Fruit fly (Drosophila melanogaster) whole organism, embryonic: ENCODE data around the gene CAH7.
A peak's percentile ranks its signal among the peaks of the same experiment; 100 is the strongest.

Experiments used
- Asciz ChIP-seq: fragments of 200-800 bp; sonication (Bioruptor generic); optimal IDR thresholded peaks from 2 replicates; lab custom pipeline; 2017; ENCODE audit warnings: missing biosample characterization, mild to moderate bottlenecking, missing genetic modification characterization, missing genetic modification reagents
- BtbVII ChIP-seq: fragments of 200-800 bp; sonication (Bioruptor generic); optimal IDR thresholded peaks from 3 replicates; lab custom pipeline; 2017; ENCODE audit warnings: missing biosample characterization, mild to moderate bottlenecking, missing genetic modification characterization
- CG10274 ChIP-seq: fragments of 200-800 bp; sonication (Bioruptor generic); optimal IDR thresholded peaks from 3 replicates; lab custom pipeline; 2017; ENCODE audit warnings: missing biosample characterization, mild to moderate bottlenecking, missing genetic modification characterization
- CG10366 ChIP-seq: fragments of 200-800 bp; sonication (Bioruptor generic); IDR thresholded peaks from 2 replicates; pipeline ENCODE4 v1.3.6; 2022; ENCODE audit warnings: missing biosample characterization, missing genetic modification characterization
- CG10543 ChIP-seq: fragments of 200-800 bp; sonication (Bioruptor generic); optimal IDR thresholded peaks from 3 replicates; lab custom pipeline; 2017; ENCODE audit warnings: missing biosample characterization, mild to moderate bottlenecking, missing genetic modification characterization, moderate library complexity
- CG10654 ChIP-seq: fragments of 200-800 bp; sonication (Bioruptor generic); optimal IDR thresholded peaks from 2 replicates; lab custom pipeline; 2016; ENCODE audit warnings: missing biosample characterization, missing genetic modification characterization
- CG10979 ChIP-seq: fragments of 200-800 bp; sonication (Bioruptor generic); optimal IDR thresholded peaks from 2 replicates; lab custom pipeline; 2018; ENCODE audit warnings: missing biosample characterization, mild to moderate bottlenecking, missing genetic modification characterization, moderate library complexity
- CG11504 ChIP-seq: fragments of 200-800 bp; sonication (Bioruptor generic); optimal IDR thresholded peaks from 3 replicates; lab custom pipeline; 2019; ENCODE audit warnings: missing biosample characterization, mild to moderate bottlenecking, missing genetic modification characterization, moderate library complexity
- CG12236 ChIP-seq: fragments of 200-800 bp; sonication (Bioruptor generic); optimal IDR thresholded peaks from 2 replicates; lab custom pipeline; 2016; ENCODE audit warnings: missing biosample characterization, missing genetic modification characterization
- CG12299 ChIP-seq: fragments of 200-800 bp; sonication (Bioruptor generic); optimal IDR thresholded peaks from 2 replicates; lab custom pipeline; 2018; ENCODE audit warnings: missing biosample characterization, mild to moderate bottlenecking, missing genetic modification characterization
- CG13775 ChIP-seq: fragments of 200-800 bp; sonication (Bioruptor generic); optimal IDR thresholded peaks from 3 replicates; lab custom pipeline; 2017; ENCODE audit warnings: missing biosample characterization, mild to moderate bottlenecking, missing genetic modification characterization
- CG13894 ChIP-seq: fragments of 200-800 bp; sonication (Bioruptor generic); optimal IDR thresholded peaks from 3 replicates; lab custom pipeline; 2018; ENCODE audit warnings: missing biosample characterization, mild to moderate bottlenecking, missing genetic modification characterization, moderate library complexity
- CG15011 ChIP-seq: fragments of 200-800 bp; sonication (Bioruptor generic); optimal IDR thresholded peaks from 3 replicates; lab custom pipeline; 2018; ENCODE audit warnings: missing biosample characterization, mild to moderate bottlenecking, missing genetic modification characterization
- CG17385 ChIP-seq: fragments of 200-800 bp; sonication (Bioruptor generic); optimal IDR thresholded peaks from 3 replicates; lab custom pipeline; 2018; ENCODE audit warnings: missing biosample characterization, mild to moderate bottlenecking, missing genetic modification characterization
- CG17829 ChIP-seq: fragments of 200-800 bp; optimal IDR thresholded peaks from 2 replicates; lab custom pipeline; 2019; ENCODE audit warnings: missing biosample characterization, mild to moderate bottlenecking, missing genetic modification characterization, moderate library complexity
- CG17912 ChIP-seq: fragments of 200-800 bp; sonication (Bioruptor generic); optimal IDR thresholded peaks from 2 replicates; lab custom pipeline; 2018; ENCODE audit warnings: missing biosample characterization, mild to moderate bottlenecking, missing genetic modification characterization
- CG18764 ChIP-seq: fragments of 200-800 bp; sonication (Bioruptor generic); optimal IDR thresholded peaks from 3 replicates; lab custom pipeline; 2016; ENCODE audit warnings: missing biosample characterization, missing genetic modification characterization
- CG30403 ChIP-seq: fragments of 200-800 bp; sonication (Bioruptor generic); optimal IDR thresholded peaks from 3 replicates; lab custom pipeline; 2016; ENCODE audit warnings: missing biosample characterization, missing genetic modification characterization
- CG6175 ChIP-seq: fragments of 200-800 bp; sonication (Bioruptor generic); IDR thresholded peaks from 3 replicates; pipeline ENCODE4 v1.3.6; 2022; ENCODE audit warnings: missing biosample characterization, missing genetic modification characterization
- CG6254 ChIP-seq: fragments of 200-800 bp; sonication (Bioruptor generic); optimal IDR thresholded peaks from 3 replicates; lab custom pipeline; 2017; ENCODE audit warnings: mild to moderate bottlenecking, missing biosample characterization, missing genetic modification reagents, missing genetic modification characterization
- CG6683 ChIP-seq: fragments of 200-800 bp; sonication (Bioruptor generic); optimal IDR thresholded peaks from 2 replicates; lab custom pipeline; 2017; ENCODE audit warnings: missing biosample characterization, mild to moderate bottlenecking, missing genetic modification characterization, missing genetic modification reagents
- CG7839 ChIP-seq: fragments of 200-800 bp; sonication (Bioruptor generic); optimal IDR thresholded peaks from 3 replicates; lab custom pipeline; 2018; ENCODE audit warnings: missing biosample characterization, mild to moderate bottlenecking, missing genetic modification characterization, moderate library complexity
- CG8281 ChIP-seq: fragments of 200-800 bp; sonication (Bioruptor generic); optimal IDR thresholded peaks from 2 replicates; lab custom pipeline; 2018; ENCODE audit warnings: missing biosample characterization, mild to moderate bottlenecking, missing genetic modification characterization, moderate library complexity
- CoRest ChIP-seq: fragments of 200-800 bp; sonication (Bioruptor generic); optimal IDR thresholded peaks from 3 replicates; lab custom pipeline; 2018; ENCODE audit warnings: missing biosample characterization, mild to moderate bottlenecking, missing genetic modification characterization, moderate library complexity
- Dek ChIP-seq: fragments of 200-800 bp; sonication (Bioruptor generic); optimal IDR thresholded peaks from 3 replicates; lab custom pipeline; 2019; ENCODE audit warnings: missing biosample characterization, mild to moderate bottlenecking, missing genetic modification characterization, moderate library complexity
- Eip74EF ChIP-seq, 2 experiments: fragments of 200-800 bp in 1 of 2; fragments of >200 bp in 1 of 2; sonication (Bioruptor generic) in 1 of 2; optimal IDR thresholded peaks; 2 replicates each; lab custom pipeline; 2017 to 2019; ENCODE audit warnings: missing biosample characterization in 2 of 2, missing genetic modification characterization in 2 of 2, mild to moderate bottlenecking in 1 of 2, moderate library complexity in 1 of 2
- Fer3 ChIP-seq: fragments of 200-800 bp; sonication (Bioruptor generic); optimal IDR thresholded peaks from 2 replicates; lab custom pipeline; 2018; ENCODE audit warnings: missing biosample characterization, mild to moderate bottlenecking, missing genetic modification characterization, moderate library complexity
- Gsc ChIP-seq: fragments of 200-800 bp; sonication (Bioruptor generic); IDR thresholded peaks from 2 replicates; pipeline ENCODE4 v1.3.6; 2022; ENCODE audit warnings: missing biosample characterization, missing genetic modification characterization
- H15 ChIP-seq: fragments of 200-800 bp; sonication (Bioruptor generic); IDR thresholded peaks from 3 replicates; pipeline ENCODE4 v1.3.6; 2022; ENCODE audit warnings: missing biosample characterization, missing genetic modification characterization
- Med ChIP-seq: fragments of 200-800 bp; sonication (Bioruptor generic); peaks from one replicate; lab custom pipeline; 2016; ENCODE audit warnings: missing biosample characterization, missing genetic modification characterization, mild to moderate bottlenecking, inconsistent platforms, moderate library complexity
- NK7.1 ChIP-seq: fragments of 200-800 bp; sonication (Bioruptor generic); optimal IDR thresholded peaks from 3 replicates; lab custom pipeline; 2016; ENCODE audit warnings: missing biosample characterization, missing genetic modification characterization
- NfI ChIP-seq: fragments of 200-800 bp; sonication (Bioruptor generic); optimal IDR thresholded peaks from 3 replicates; lab custom pipeline; 2018; ENCODE audit warnings: missing biosample characterization, mild to moderate bottlenecking, missing genetic modification characterization, moderate library complexity
- Rx ChIP-seq: fragments of 200-800 bp; sonication (Bioruptor generic); IDR thresholded peaks from 2 replicates; pipeline ENCODE4 v1.3.6; 2022; ENCODE audit warnings: missing biosample characterization, missing genetic modification characterization
- Sox102F ChIP-seq: fragments of 200-800 bp; sonication (Bioruptor generic); optimal IDR thresholded peaks from 2 replicates; lab custom pipeline; 2018; ENCODE audit warnings: missing biosample characterization, mild to moderate bottlenecking, missing genetic modification characterization, moderate library complexity
- Sry-β ChIP-seq: fragments of 200-800 bp; sonication (Bioruptor generic); optimal IDR thresholded peaks from 2 replicates; lab custom pipeline; 2018; ENCODE audit warnings: missing biosample characterization, mild to moderate bottlenecking, missing genetic modification characterization, moderate library complexity
- Xbp1 ChIP-seq: fragments of 200-800 bp; sonication (Bioruptor generic); optimal IDR thresholded peaks from 3 replicates; lab custom pipeline; 2016; ENCODE audit warnings: missing biosample characterization, mild to moderate bottlenecking, missing genetic modification characterization
- ash1 ChIP-seq: fragments of 200-800 bp; sonication (Bioruptor generic); optimal IDR thresholded peaks from 2 replicates; lab custom pipeline; 2018; ENCODE audit warnings: missing biosample characterization, mild to moderate bottlenecking, missing genetic modification characterization
- chif ChIP-seq, 2 experiments: fragments of 200-800 bp; sonication (Bioruptor generic); optimal IDR thresholded peaks; 3 replicates each; lab custom pipeline; 2016; ENCODE audit warnings: missing biosample characterization in 2 of 2, missing genetic modification characterization in 2 of 2
- gsb ChIP-seq: fragments of 200-800 bp; sonication (Bioruptor generic); IDR thresholded peaks from 2 replicates; pipeline ENCODE4 v1.3.6; 2022; ENCODE audit warnings: missing biosample characterization, missing genetic modification characterization
- insv ChIP-seq, 2 experiments: fragments of 200-800 bp; sonication (Bioruptor generic); optimal IDR thresholded peaks; 3 replicates each; lab custom pipeline; 2016 to 2018; ENCODE audit warnings: missing biosample characterization in 2 of 2, missing genetic modification characterization in 2 of 2
- lmd ChIP-seq: fragments of 200-800 bp; sonication (Bioruptor generic); IDR thresholded peaks from 2 replicates; pipeline ENCODE4 v1.3.6; 2022; ENCODE audit warnings: missing biosample characterization, missing genetic modification characterization
- nmo ChIP-seq: fragments of 200-800 bp; sonication (Bioruptor generic); optimal IDR thresholded peaks from 2 replicates; lab custom pipeline; 2018; ENCODE audit warnings: missing biosample characterization, mild to moderate bottlenecking, missing genetic modification characterization, moderate library complexity
- pan ChIP-seq, 4 experiments: fragments of >200 bp in 3 of 4; fragments of 200-800 bp in 1 of 4; sonication (Bioruptor generic) in 1 of 4; optimal IDR thresholded peaks in 3 of 4; IDR thresholded peaks in 1 of 4; 2 replicates each; pipeline versions ENCODE4 v1.3.6 to Lab custom; 2017 to 2022; ENCODE audit warnings: missing biosample characterization in 2 of 4, missing genetic modification characterization in 2 of 4, mixed read lengths in 1 of 4
- pho ChIP-seq: fragments of 200-800 bp; sonication (Bioruptor generic); optimal IDR thresholded peaks from 2 replicates; lab custom pipeline; 2016; ENCODE audit warnings: missing biosample characterization, missing genetic modification characterization
- ro ChIP-seq: fragments of 200-800 bp; sonication (Bioruptor generic); IDR thresholded peaks from 2 replicates; pipeline ENCODE4 v1.3.6; 2022; ENCODE audit warnings: missing biosample characterization, missing genetic modification characterization
- sim ChIP-seq: fragments of 200-800 bp; sonication (Bioruptor generic); IDR thresholded peaks from 2 replicates; pipeline ENCODE4 v1.3.6; 2022; ENCODE audit warnings: missing biosample characterization, missing genetic modification characterization
- sug ChIP-seq: fragments of 200-800 bp; optimal IDR thresholded peaks from 2 replicates; lab custom pipeline; 2019; ENCODE audit warnings: missing biosample characterization, mild to moderate bottlenecking, missing genetic modification characterization, moderate library complexity
- tgo ChIP-seq: fragments of 200-800 bp; sonication (Bioruptor generic); IDR thresholded peaks from 3 replicates; pipeline ENCODE4 v1.3.6; 2022; ENCODE audit warnings: missing biosample characterization, missing genetic modification characterization
- unpg ChIP-seq: fragments of 200-800 bp; sonication (Bioruptor generic); optimal IDR thresholded peaks from 3 replicates; lab custom pipeline; 2018; ENCODE audit warnings: missing biosample characterization, mild to moderate bottlenecking, missing genetic modification characterization, moderate library complexity

Gene CAH7

dm6 chr3R:10130091-10130490 lies 18.1 kb downstream of the CAH7 start (continued):
- peak; percentile 78 for TF ChIP-seq CG11504
- TF ChIP-seq CoRest (tag; lab: Kevin White, UChicago) = peak; percentile 56
- TF ChIP-seq CG10654 (GFP tag; lab: Kevin White, UChicago) = peak; percentile 27
- no peak for TF ChIP-seq ash1 (GFP tag; lab: Kevin White, UChicago)
- TF ChIP-seq Sry-β (GFP tag; lab: Kevin White, UChicago) = no peak
- peak; percentile 59; the same call in 1 of the 3 replicates for TF ChIP-seq H15
- peak; percentile 43 for TF ChIP-seq CG13775 (GFP tag; lab: Kevin White, UChicago)
- TF ChIP-seq CG6683 (GFP tag; lab: Kevin White, UChicago) = peak; percentile 43
- peak; percentile 45 for TF ChIP-seq CG10979 (tag; lab: Kevin White, UChicago)
- TF ChIP-seq Fer3 (tag; lab: Kevin White, UChicago) = peak; percentile 69
- peak; percentile 90 for TF ChIP-seq Med
- peak; percentile 20 for TF ChIP-seq CG12299 (tag; lab: Kevin White, UChicago)
- TF ChIP-seq Eip74EF (GFP tag; optimal IDR thresholded peaks at IDR 0.05; lab: Kevin White, UChicago) = peak in 1 of 2 experiments; percentile 9
- TF ChIP-seq Asciz (GFP tag; lab: Kevin White, UChicago) = peak; percentile 36
- peak; percentile 6 for TF ChIP-seq pho
- peak; percentile 60 for TF ChIP-seq CG30403 (GFP tag; lab: Kevin White, UChicago)
- peak; percentile 33 for TF ChIP-seq sug (tag; lab: Kevin White, UChicago)
- peak; percentile 51 for TF ChIP-seq Rx (GFP tag; lab: Robert Waterston, UW)
- peak; percentile 31 for TF ChIP-seq NK7.1
- TF ChIP-seq chif (GFP tag; optimal IDR thresholded peaks at IDR 0.05; lab: Kevin White, UChicago) = peak in 1 of 2 experiments; percentile 22
- peak; percentile 41 for TF ChIP-seq NfI (GFP tag; lab: Kevin White, UChicago)
- TF ChIP-seq CG12236 = no peak
- no peak for TF ChIP-seq Gsc (GFP tag; lab: Robert Waterston, UW)
- peak; percentile 34 for TF ChIP-seq Xbp1 (GFP tag; lab: Kevin White, UChicago)
- TF ChIP-seq tgo (GFP tag; lab: Robert Waterston, UW) = peak; percentile 67; the same call in 2 of the 3 replicates
- peak; percentile 64 for TF ChIP-seq nmo (GFP tag; lab: Kevin White, UChicago)
- TF ChIP-seq sim (GFP tag; lab: Robert Waterston, UW) = 0 out of 2 replicates have a peak, but pooled peaks have one; percentile 24
- TF ChIP-seq CG13894 (tag; lab: Kevin White, UChicago) = peak; percentile 58
- peak; percentile 37 for TF ChIP-seq CG15011 (GFP tag; lab: Kevin White, UChicago)
- TF ChIP-seq gsb (GFP tag; lab: Robert Waterston, UW) = 0 out of 2 replicates have a peak, but pooled peaks have one; percentile 17
- TF ChIP-seq CG10543 (GFP tag; lab: Kevin White, UChicago) = no peak
- TF ChIP-seq CG10366 (GFP tag; lab: Robert Waterston, UW) = peak; percentile 66
- peak; percentile 67 for TF ChIP-seq CG17385
- peak; percentile 62 for TF ChIP-seq CG17829 (tag; lab: Kevin White, UChicago)
- no peak for TF ChIP-seq ro (GFP tag; lab: Robert Waterston, UW)
- peak; percentile 20 for TF ChIP-seq CG8281 (tag; lab: Kevin White, UChicago)
- TF ChIP-seq unpg (GFP tag; lab: Kevin White, UChicago) = peak; percentile 76
- 0 out of 3 replicates have a peak, but pooled peaks have one; percentile 11 for TF ChIP-seq CG6175 (GFP tag; lab: Robert Waterston, UW)
- TF ChIP-seq Sox102F (GFP tag; lab: Kevin White, UChicago) = peak; percentile 76
- no peak for TF ChIP-seq pan (optimal IDR thresholded peaks at IDR 0.05; lab: Kevin White, UChicago)
- peak in 1 of 2 experiments; percentile 72 for TF ChIP-seq pan (GFP tag; optimal IDR thresholded peaks at IDR 0.05 in 1 of 2, IDR thresholded peaks at IDR 0.05 in 1 of 2)
- peak; percentile 76 for TF ChIP-seq CG7839 (tag; lab: Kevin White, UChicago)
- TF ChIP-seq CG17912 (GFP tag; lab: Kevin White, UChicago) = no peak
- peak; percentile 56 for TF ChIP-seq Dek
- TF ChIP-seq lmd (GFP tag; lab: Robert Waterston, UW) = peak; percentile 75
- peak; percentile 5 for TF ChIP-seq CG6254 (GFP tag; lab: Kevin White, UChicago)
- TF ChIP-seq BtbVII (GFP tag; lab: Kevin White, UChicago) = peak; percentile 59
- TF ChIP-seq insv (GFP tag; optimal IDR thresholded peaks at IDR 0.05; lab: Kevin White, UChicago) = no peak
- TF ChIP-seq CG18764 = peak; percentile 43
- no peak for TF ChIP-seq CG10274 (GFP tag; lab: Kevin White, UChicago)
